Worm (Caenorhabditis elegans): ENCODE measurements around the gene F42G2.2.

DNA sequence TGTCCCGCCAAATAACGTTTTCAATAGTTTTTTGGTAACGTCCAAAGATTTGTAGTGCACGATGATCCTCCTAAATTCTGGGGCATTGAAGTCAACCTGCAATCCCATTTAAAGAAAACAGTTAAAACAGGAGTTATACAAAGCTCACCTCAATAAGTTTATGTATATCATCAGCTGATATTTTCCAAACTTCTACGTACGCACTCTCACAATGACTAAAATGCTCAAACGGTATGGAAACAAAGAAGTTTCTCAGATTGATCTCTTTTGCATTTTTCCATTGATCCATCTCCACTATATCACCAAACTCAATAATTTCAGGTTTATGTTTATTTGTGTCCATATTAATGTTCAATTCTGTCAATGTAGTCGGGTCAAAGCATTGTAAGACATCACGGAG, 10.4 kb upstream of the F42G2.2 start:
- TF ChIP-seq tbx-37 (GFP tag; conservative IDR thresholded peaks at IDR 0.05) (no peak), ama-1 (optimal IDR thresholded peaks at IDR 0.05) (no peak), ceh-13 (GFP tag; optimal IDR thresholded peaks at IDR 0.05) (no peak), pes-1 (GFP tag; IDR thresholded peaks at IDR 0.05) (no peak), flt-1 (GFP tag; IDR thresholded peaks at IDR 0.05) (no peak), tbx-11 (GFP tag; IDR thresholded peaks at IDR 0.05) (no peak), aly-1 (tag; optimal IDR thresholded peaks at IDR 0.05) (no peak)
